Fruit fly (Drosophila melanogaster): ENCODE data around the gene Edg78E.

DNA sequence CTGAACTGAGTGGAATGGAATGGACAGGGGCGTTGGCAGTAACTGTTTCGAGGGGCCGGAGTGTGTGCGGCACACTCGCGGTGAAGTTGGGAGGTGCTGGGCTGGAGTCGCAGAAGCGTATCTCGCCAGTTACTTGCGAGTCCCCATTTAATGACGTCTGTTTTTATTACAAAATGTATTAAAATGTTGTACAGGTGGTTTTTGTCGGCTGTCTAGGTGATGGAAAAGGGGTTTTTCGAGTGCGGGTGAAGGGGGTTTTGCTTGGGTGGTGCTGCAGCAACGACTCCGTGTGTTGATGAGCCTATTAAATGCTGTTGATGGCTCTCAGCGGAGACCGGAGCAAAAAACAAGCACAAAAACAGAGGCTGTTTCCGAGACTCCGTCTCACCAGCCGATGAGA, 46.2 kb downstream of the Edg78E start:
- TF ChIP-seq CG12605 (GFP tag; IDR thresholded peaks at IDR 0.05) (peak; percentile 39; the same call in 1 of the 2 replicates), Pif1B (GFP tag; optimal IDR thresholded peaks at IDR 0.05) (peak; percentile 7), CG14655 (GFP tag; optimal IDR thresholded peaks at IDR 0.05) (peak; percentile 62), EcR (GFP tag; optimal IDR thresholded peaks at IDR 0.05) (peak; percentile 95), CG8301 (tag; optimal IDR thresholded peaks at IDR 0.05) (peak; percentile 40), CG10348 (GFP tag; IDR thresholded peaks at IDR 0.05) (no peak)
